Worm (Caenorhabditis elegans) whole organism, L4 larva: ENCODE data around the gene F15A4.10.

Source experiments
- F26F4.8 ChIP-seq: fragments of 200-800 bp; sonication (Bioruptor generic); conservative IDR thresholded peaks from 2 replicates; pipeline ENCODE4 v1.3.6; 2022; ENCODE audit warnings: missing genetic modification characterization, missing compliant biosample characterization
- F37D6.2 ChIP-seq: sonication (generic microtip); optimal IDR thresholded peaks from 2 replicates; lab custom pipeline; 2016; ENCODE audit warnings: mild to moderate bottlenecking, missing genetic modification characterization, missing compliant biosample characterization
- F44E2.7 ChIP-seq: fragments of 200-800 bp; sonication (Bioruptor generic); IDR thresholded peaks from 2 replicates; pipeline ENCODE4 v2.1.2; 2022; ENCODE audit warnings: missing genetic modification characterization, missing compliant biosample characterization
- F49E8.2 ChIP-seq: sonication (generic microtip); optimal IDR thresholded peaks from 2 replicates; lab custom pipeline; 2016; ENCODE audit warnings: missing compliant biosample characterization, mild to moderate bottlenecking, missing genetic modification characterization, borderline replicate concordance
- T20F7.1 ChIP-seq: fragments of 200-800 bp; sonication (Bioruptor generic); optimal IDR thresholded peaks from 2 replicates; lab custom pipeline; 2018; ENCODE audit warnings: mild to moderate bottlenecking, missing genetic modification characterization, missing compliant biosample characterization
- Y48G9A.11 ChIP-seq: fragments of 200-800 bp; sonication (Bioruptor generic); IDR thresholded peaks from 2 replicates; pipeline ENCODE4 v1.3.6; 2022; ENCODE audit warnings: missing genetic modification reagents, missing genetic modification characterization, missing compliant biosample characterization
- Y75B8A.6 ChIP-seq: fragments of 200-800 bp; sonication (Bioruptor generic); IDR thresholded peaks from 2 replicates; pipeline ENCODE4 v1.3.6; 2022; ENCODE audit warnings: missing genetic modification reagents, missing genetic modification characterization, missing compliant biosample characterization
- ZK546.5 ChIP-seq, 2 experiments: sonication (generic microtip); optimal IDR thresholded peaks; 2 replicates each; lab custom pipeline; 2017; ENCODE audit warnings: missing biosample characterization in 2 of 2, missing genetic modification characterization in 2 of 2
- aly-2 ChIP-seq: sonication (generic microtip); optimal IDR thresholded peaks from 2 replicates; lab custom pipeline; 2018; ENCODE audit warnings: missing biosample characterization, missing genetic modification characterization
- attf-4 ChIP-seq: sonication (generic microtip); optimal IDR thresholded peaks from 3 replicates; lab custom pipeline; 2017; ENCODE audit warnings: missing biosample characterization, missing genetic modification characterization
- ceh-20 ChIP-seq: fragments of 200-800 bp; sonication (Bioruptor generic); IDR thresholded peaks from 2 replicates; pipeline ENCODE4 v1.3.6; 2022; ENCODE audit warnings: missing genetic modification reagents, missing genetic modification characterization, missing compliant biosample characterization
- ceh-62 ChIP-seq: sonication (generic microtip); optimal IDR thresholded peaks from 2 replicates; lab custom pipeline; 2017; ENCODE audit warnings: missing biosample characterization, missing genetic modification characterization
- ceh-82 ChIP-seq: sonication (generic microtip); optimal IDR thresholded peaks from 2 replicates; lab custom pipeline; 2017; ENCODE audit warnings: missing biosample characterization, missing genetic modification characterization
- cey-2 ChIP-seq: sonication (generic microtip); optimal IDR thresholded peaks from 3 replicates; lab custom pipeline; 2017; ENCODE audit warnings: missing genetic modification characterization, mild to moderate bottlenecking, missing compliant biosample characterization, antibody characterized with exemption, borderline replicate concordance; ENCODE audit not compliant: insufficient read depth
- daf-16 ChIP-seq, 3 experiments: sonication (generic microtip); optimal IDR thresholded peaks; 2 replicates each; lab custom pipeline; 2016 to 2017; ENCODE audit warnings: missing genetic modification characterization in 3 of 3, missing genetic modification reagents in 3 of 3, mild to moderate bottlenecking in 2 of 3, missing compliant biosample characterization in 2 of 3, missing biosample characterization in 1 of 3, moderate library complexity in 1 of 3
- dmd-6 ChIP-seq: fragments of 200-800 bp; sonication (Bioruptor generic); IDR thresholded peaks from 2 replicates; pipeline ENCODE4 v1.3.6; 2022; ENCODE audit warnings: missing genetic modification reagents, missing genetic modification characterization, missing compliant biosample characterization
- dmd-8 ChIP-seq: fragments of 200-800 bp; sonication (Bioruptor generic); IDR thresholded peaks from 2 replicates; pipeline ENCODE4 v1.3.6; 2022; ENCODE audit warnings: missing genetic modification characterization, missing compliant biosample characterization
- dmd-9 ChIP-seq: fragments of 200-800 bp; sonication (Bioruptor generic); IDR thresholded peaks from 2 replicates; pipeline ENCODE4 v1.3.6; 2022; ENCODE audit warnings: missing genetic modification reagents, missing genetic modification characterization, missing compliant biosample characterization
- dpl-1 ChIP-seq: fragments of 150-350 bp; optimal IDR thresholded peaks from 2 replicates; lab custom pipeline; 2014; ENCODE audit warnings: missing biosample characterization, missing genetic modification reagents, missing genetic modification characterization
- egl-43 ChIP-seq: fragments of 200-800 bp; sonication (Bioruptor generic); IDR thresholded peaks from 2 replicates; pipeline ENCODE4 v1.3.6; 2022; ENCODE audit warnings: missing genetic modification reagents, missing genetic modification characterization, missing compliant biosample characterization
- fos-1 ChIP-seq: fragments of 150-350 bp; optimal IDR thresholded peaks from 2 replicates; lab custom pipeline; 2014; ENCODE audit warnings: missing biosample characterization, missing genetic modification characterization
- hif-1 ChIP-seq, 2 experiments: sonication (generic microtip); optimal IDR thresholded peaks; 2 replicates each; lab custom pipeline; 2016 to 2017; ENCODE audit warnings: missing compliant biosample characterization in 2 of 2, missing genetic modification characterization in 2 of 2, missing genetic modification reagents in 2 of 2, missing genotype in 2 of 2, mild to moderate bottlenecking in 1 of 2
- hlh-30 ChIP-seq: sonication (generic microtip); optimal IDR thresholded peaks from 2 replicates; lab custom pipeline; 2017; ENCODE audit warnings: antibody characterized with exemption, mild to moderate bottlenecking, missing genetic modification characterization, missing compliant biosample characterization; ENCODE audit not compliant: insufficient read depth
- jun-1 ChIP-seq: fragments of 150-350 bp; optimal IDR thresholded peaks from 2 replicates; lab custom pipeline; 2014; ENCODE audit warnings: missing biosample characterization, missing genetic modification reagents, missing genetic modification characterization
- lin-15B ChIP-seq: fragments of 150-350 bp; sonication (generic microtip); optimal IDR thresholded peaks from 3 replicates; lab custom pipeline; 2014; ENCODE audit warnings: missing biosample characterization, missing genetic modification characterization
- lin-38 ChIP-seq: fragments of 200-800 bp; sonication (Bioruptor generic); IDR thresholded peaks from 2 replicates; pipeline ENCODE4 v1.3.6; 2022; ENCODE audit warnings: missing genetic modification reagents, missing genetic modification characterization, missing compliant biosample characterization
- lin-39 ChIP-seq: fragments of 150-350 bp; optimal IDR thresholded peaks from 2 replicates; lab custom pipeline; 2014; ENCODE audit warnings: missing biosample characterization, missing genetic modification reagents, missing genetic modification characterization
- lsy-2 ChIP-seq, 2 experiments: fragments of 150-350 bp in 1 of 2; sonication (generic microtip) in 1 of 2; optimal IDR thresholded peaks; 2 replicates each; lab custom pipeline; 2014 to 2017; ENCODE audit warnings: missing biosample characterization in 2 of 2, missing genetic modification characterization in 2 of 2
- mdl-1 ChIP-seq, 2 experiments: fragments of 150-350 bp in 1 of 2; sonication (generic microtip) in 1 of 2; optimal IDR thresholded peaks; 2 replicates each; lab custom pipeline; 2014 to 2017; ENCODE audit warnings: missing biosample characterization in 2 of 2, missing genetic modification characterization in 2 of 2
- mes-2 ChIP-seq: sonication (generic microtip); optimal IDR thresholded peaks from 2 replicates; lab custom pipeline; 2016; ENCODE audit warnings: missing genotype, mild to moderate bottlenecking, missing genetic modification characterization, missing compliant biosample characterization; ENCODE audit not compliant: poor library complexity, severe bottlenecking
- mxl-3 ChIP-seq: fragments of 200-800 bp; sonication (Bioruptor generic); optimal IDR thresholded peaks from 2 replicates; lab custom pipeline; 2018; ENCODE audit warnings: mild to moderate bottlenecking, missing genetic modification characterization, missing compliant biosample characterization
- nhr-102 ChIP-seq: sonication (generic microtip); optimal IDR thresholded peaks from 2 replicates; lab custom pipeline; 2016; ENCODE audit warnings: mild to moderate bottlenecking, missing genetic modification characterization, moderate library complexity, missing compliant biosample characterization
- nhr-11 ChIP-seq: fragments of 150-350 bp; optimal IDR thresholded peaks from 2 replicates; lab custom pipeline; 2014; ENCODE audit warnings: missing biosample characterization, missing genetic modification characterization
- nhr-111 ChIP-seq: fragments of 200-800 bp; sonication (Bioruptor generic); optimal IDR thresholded peaks from 2 replicates; lab custom pipeline; 2018; ENCODE audit warnings: mild to moderate bottlenecking, missing genetic modification characterization, missing compliant biosample characterization
- nhr-28 ChIP-seq: fragments of 150-350 bp; optimal IDR thresholded peaks from 2 replicates; lab custom pipeline; 2014; ENCODE audit warnings: missing biosample characterization, missing genetic modification characterization
- pha-4 ChIP-seq, 2 experiments: fragments of 150-350 bp in 1 of 2; fragments of 200-800 bp in 1 of 2; sonication (Bioruptor generic) in 1 of 2; IDR thresholded peaks in 1 of 2; optimal IDR thresholded peaks in 1 of 2; 2 replicates each; pipeline versions ENCODE4 v1.3.6 to Lab custom; 2014 to 2022; ENCODE audit warnings: missing genetic modification characterization in 2 of 2, missing genetic modification reagents in 2 of 2, missing biosample characterization in 1 of 2, missing compliant biosample characterization in 1 of 2
- php-3 ChIP-seq: fragments of 200-800 bp; sonication (Bioruptor generic); IDR thresholded peaks from 2 replicates; pipeline ENCODE4 v1.3.6; 2022; ENCODE audit warnings: missing genetic modification reagents, missing genetic modification characterization, missing compliant biosample characterization
- set-16 ChIP-seq: fragments of 200-800 bp; sonication (Bioruptor generic); IDR thresholded peaks from 2 replicates; pipeline ENCODE4 v1.3.6; 2022; ENCODE audit warnings: missing genetic modification reagents, missing genetic modification characterization, missing compliant biosample characterization
- skn-1 ChIP-seq: fragments of 150-350 bp; optimal IDR thresholded peaks from 2 replicates; lab custom pipeline; 2014; ENCODE audit warnings: missing biosample characterization, missing genetic modification characterization
- snpc-1.2 ChIP-seq: fragments of 200-800 bp; sonication (Bioruptor generic); IDR thresholded peaks from 2 replicates; pipeline ENCODE4 v1.3.6; 2022; ENCODE audit warnings: missing genetic modification reagents, missing genetic modification characterization, missing compliant biosample characterization
- spr-3 ChIP-seq: fragments of 200-800 bp; sonication (Bioruptor generic); optimal IDR thresholded peaks from 2 replicates; lab custom pipeline; 2018; ENCODE audit warnings: mild to moderate bottlenecking, missing genetic modification characterization, missing compliant biosample characterization
- unc-130 ChIP-seq: sonication (generic microtip); optimal IDR thresholded peaks from 2 replicates; lab custom pipeline; 2016; ENCODE audit warnings: missing genetic modification reagents, missing genetic modification characterization, missing compliant biosample characterization
- zip-11 ChIP-seq: fragments of 200-800 bp; sonication (Bioruptor generic); IDR thresholded peaks from 2 replicates; pipeline ENCODE4 v1.3.6; 2022; ENCODE audit warnings: missing genetic modification characterization, missing compliant biosample characterization
- zip-2 ChIP-seq: fragments of 150-350 bp; optimal IDR thresholded peaks from 2 replicates; lab custom pipeline; 2014; ENCODE audit warnings: missing biosample characterization, missing genetic modification characterization

Gene F15A4.10

ce11 chrII:12518809-12519344 lies 33.9 kb upstream of the F15A4.10 start, which contains the start of gene srh-70 (continued):
- TF ChIP-seq attf-4 (tag; lab: Kevin White, UChicago) (no peak), nhr-111 (GFP tag; lab: Kevin White, UChicago) (no peak), lin-39 (tag; lab: Kevin White, UChicago) (no peak), zip-2 (tag; lab: Kevin White, UChicago) (no peak), egl-43 (GFP tag; lab: Robert Waterston, UW) (0 out of 2 replicates have a peak, but pooled peaks have one; percentile 46), T20F7.1 (peak; percentile 71), F44E2.7 (no peak), lin-15B (tag; lab: Kevin White, UChicago) (no peak), set-16 (GFP tag; lab: Robert Waterston, UW) (peak; percentile 69), fos-1 (peak; percentile 15), ceh-20 (GFP tag; lab: Robert Waterston, UW) (no peak), nhr-28 (tag; lab: Kevin White, UChicago) (peak; percentile 79), aly-2 (no peak), lsy-2 (tag; optimal IDR thresholded peaks at IDR 0.05; lab: Kevin White, UChicago) (no peak), dmd-6 (peak; percentile 98), spr-3 (GFP tag; lab: Kevin White, UChicago) (no peak), mes-2 (peak; percentile 40), F37D6.2 (no peak), F26F4.8 (no peak), nhr-11 (tag; lab: Kevin White, UChicago) (no peak), ZK546.5 (tag; optimal IDR thresholded peaks at IDR 0.05; lab: Kevin White, UChicago) (no peak), skn-1 (tag; lab: Kevin White, UChicago) (no peak), daf-16 (GFP tag; optimal IDR thresholded peaks at IDR 0.05; lab: Kevin White, UChicago) (peak in 1 of 2 experiments; percentile 35), daf-16 (tag; optimal IDR thresholded peaks at IDR 0.05; lab: Kevin White, UChicago) (peak; percentile 81), snpc-1.2 (GFP tag; lab: Robert Waterston, UW) (no peak), mdl-1 (tag; optimal IDR thresholded peaks at IDR 0.05; lab: Kevin White, UChicago) (peak in 1 of 2 experiments; percentile 50), hif-1 (tag; optimal IDR thresholded peaks at IDR 0.05; lab: Kevin White, UChicago) (peak; percentile 31 to 36), Y75B8A.6 (GFP tag; lab: Robert Waterston, UW) (peak; percentile 87; the same call in 1 of the 2 replicates), ceh-62 (tag; lab: Kevin White, UChicago) (no peak), php-3 (GFP tag; lab: Robert Waterston, UW) (peak; percentile 95), dmd-8 (GFP tag; lab: Robert Waterston, UW) (no peak), hlh-30 (tag; lab: Kevin White, UChicago) (peak; percentile 55), zip-11 (GFP tag; lab: Robert Waterston, UW) (no peak), mxl-3 (GFP tag; lab: Kevin White, UChicago) (no peak), ceh-82 (tag; lab: Kevin White, UChicago) (no peak), nhr-102 (peak; percentile 85), cey-2 (no peak), dpl-1 (no peak), pha-4 (GFP tag; IDR thresholded peaks at IDR 0.05; lab: Robert Waterston, UW) (peak; percentile 71; the same call in 1 of the 2 replicates), pha-4 (tag; optimal IDR thresholded peaks at IDR 0.05; lab: Kevin White, UChicago) (no peak), jun-1 (tag; lab: Kevin White, UChicago) (peak; percentile 2), lin-38 (GFP tag; lab: Robert Waterston, UW) (0 out of 2 replicates have a peak, but pooled peaks have one; percentile 50), dmd-9 (GFP tag; lab: Robert Waterston, UW) (no peak), unc-130 (GFP tag; lab: Kevin White, UChicago) (no peak), F49E8.2 (tag; lab: Kevin White, UChicago) (no peak), Y48G9A.11 (GFP tag; lab: Robert Waterston, UW) (no peak)
